Worm (Caenorhabditis elegans): ENCODE data around the gene eif-2Bdelta.

The eif-2Bdelta gene

DNA sequence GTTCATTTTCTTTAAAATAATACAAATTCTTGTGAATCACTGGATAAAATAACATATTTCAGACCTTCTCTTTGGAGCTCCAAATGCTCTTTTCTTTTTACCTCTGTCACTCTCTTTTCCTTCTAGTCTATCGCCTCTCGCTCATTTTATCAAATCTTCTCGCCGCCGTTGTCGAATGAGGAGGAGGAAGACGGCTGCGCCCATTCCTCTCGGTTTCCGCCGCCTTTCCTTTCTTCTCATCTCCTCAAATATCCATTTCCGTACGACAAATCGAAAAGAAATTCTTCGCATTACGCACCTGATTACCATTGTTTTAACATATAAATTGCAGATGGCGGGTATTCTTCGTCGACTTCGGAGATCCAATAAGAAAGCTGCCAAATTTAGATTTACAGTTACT is 36.7 kb downstream of the eif-2Bdelta start, which contains the start of gene ehbp-1:
Gene ehbp-1, plus strand, starts transcription at position 332 of the 400 bp plus-strand sequence.
- TF ChIP-seq Y79H2A.3 (GFP tag; conservative IDR thresholded peaks at IDR 0.05) (no peak), hmg-1.2 (GFP tag; IDR thresholded peaks at IDR 0.05) (0 out of 2 replicates have a peak, but pooled peaks have one; percentile 6), rpc-1 (optimal IDR thresholded peaks at IDR 0.05) (no peak), rpc-1 (tag; optimal IDR thresholded peaks at IDR 0.05) (no peak), pbrm-1 (GFP tag; IDR thresholded peaks at IDR 0.05) (0 out of 2 replicates have a peak, but pooled peaks have one; percentile 27)

DNA sequence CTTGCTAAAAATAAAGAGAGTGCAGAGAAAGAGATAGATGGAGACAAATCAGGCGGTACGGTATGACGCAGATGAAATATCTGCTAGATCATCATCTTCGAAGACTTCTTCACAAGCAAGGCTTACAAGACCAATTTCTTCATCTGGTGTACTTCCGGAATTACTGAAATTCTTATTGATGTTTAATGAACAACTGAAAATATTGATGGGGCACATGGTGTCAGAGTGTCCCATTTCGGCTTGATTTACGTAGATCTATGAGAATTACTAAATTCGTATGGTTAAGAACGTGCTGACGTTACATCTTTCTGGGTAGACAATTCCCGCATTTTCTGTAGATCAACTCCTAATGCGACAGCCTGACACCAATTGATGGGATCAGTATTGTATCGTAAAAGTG is 43.0 kb downstream of the eif-2Bdelta start:
- TF ChIP-seq F22D6.2 (tag; optimal IDR thresholded peaks at IDR 0.05) = no peak
- TF ChIP-seq ceh-40 (GFP tag; IDR thresholded peaks at IDR 0.05) = no peak
- TF ChIP-seq ccch-3 (GFP tag; optimal IDR thresholded peaks at IDR 0.05) = no peak
- no peak for TF ChIP-seq chd-7 (tag; optimal IDR thresholded peaks at IDR 0.05)
- TF ChIP-seq nfya-2 (GFP tag; IDR thresholded peaks at IDR 0.05) = no peak
- TF ChIP-seq pbrm-1 (GFP tag; IDR thresholded peaks at IDR 0.05) = no peak
- TF ChIP-seq Y95B8A.8 (GFP tag; IDR thresholded peaks at IDR 0.05) = no peak
- no peak for TF ChIP-seq ztf-28 (GFP tag; IDR thresholded peaks at IDR 0.05)
- no peak for TF ChIP-seq Y56A3A.18 (GFP tag; IDR thresholded peaks at IDR 0.05)
- TF ChIP-seq ztf-18 (tag; optimal IDR thresholded peaks at IDR 0.05) = no peak
- no peak for TF ChIP-seq F10E7.11 (tag; optimal IDR thresholded peaks at IDR 0.05)
- no peak for TF ChIP-seq nhr-179 (tag; optimal IDR thresholded peaks at IDR 0.05)
- no peak for TF ChIP-seq ztf-25 (GFP tag; IDR thresholded peaks at IDR 0.05)
- no peak for TF ChIP-seq xnd-1 (tag; optimal IDR thresholded peaks at IDR 0.05)
- no peak for TF ChIP-seq tbp1 (GFP tag; optimal IDR thresholded peaks at IDR 0.05)
- no peak for TF ChIP-seq attf-5 (GFP tag; optimal IDR thresholded peaks at IDR 0.05)
- no peak for TF ChIP-seq bed-2 (GFP tag; IDR thresholded peaks at IDR 0.05)
- no peak for TF ChIP-seq dox-1 (GFP tag; IDR thresholded peaks at IDR 0.05)
- TF ChIP-seq F23B12.7 (tag; optimal IDR thresholded peaks at IDR 0.05; ENCODE audit: insufficient read depth) = no peak

DNA sequence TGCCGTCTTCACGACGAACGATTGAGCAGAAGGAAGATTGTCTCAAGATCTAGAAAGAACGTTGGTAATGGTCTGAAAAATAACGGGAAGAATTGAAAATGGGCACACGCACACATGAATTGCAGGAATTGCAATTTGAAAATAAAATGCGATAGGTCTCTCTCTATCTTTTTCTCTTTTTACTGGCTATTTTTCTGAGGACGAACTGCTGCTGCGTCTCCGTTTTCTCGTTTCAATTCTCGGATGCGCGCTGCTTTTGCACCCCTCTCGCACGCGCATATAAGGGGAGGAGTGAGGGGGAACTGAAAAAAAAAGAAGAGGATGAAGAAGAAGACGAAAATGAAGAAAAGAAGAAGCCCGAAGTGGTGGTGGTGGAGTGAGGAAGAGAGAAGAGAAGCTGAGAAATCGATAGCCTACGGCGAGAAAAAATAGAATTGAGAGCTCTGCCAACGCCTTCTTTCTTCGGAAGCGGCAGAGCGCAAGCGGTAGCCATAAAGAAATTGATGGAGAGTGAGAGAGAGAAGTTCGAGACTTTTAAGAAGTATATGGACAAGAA is 48.1 kb downstream of the eif-2Bdelta start, which contains the start of gene rgef-1:
Gene rgef-1, minus strand, starts transcription at position 51 of the 556 bp plus-strand sequence.
- TF ChIP-seq lin-40 (tag; optimal IDR thresholded peaks at IDR 0.05) (peak; percentile 39), K11D2.4 (GFP tag; IDR thresholded peaks at IDR 0.05) (0 out of 2 replicates have a peak, but pooled peaks have one; percentile 19), lin-35 (GFP tag; optimal IDR thresholded peaks at IDR 0.05) (peak in 1 of 3 experiments; percentile 16), mcd-1 (GFP tag; IDR thresholded peaks at IDR 0.05) (peak; percentile 30; the same call in 1 of the 2 replicates), cebp-1 (GFP tag; IDR thresholded peaks at IDR 0.05) (no peak), cebp-1 (tag; optimal IDR thresholded peaks at IDR 0.05) (no peak), zfh-2 (GFP tag; conservative IDR thresholded peaks at IDR 0.05) (peak; percentile 91), dpl-1 (GFP tag; optimal IDR thresholded peaks at IDR 0.05) (no peak), pbrm-1 (GFP tag; IDR thresholded peaks at IDR 0.05) (0 out of 2 replicates have a peak, but pooled peaks have one; percentile 13), nfyb-1 (GFP tag; IDR thresholded peaks at IDR 0.05) (0 out of 2 replicates have a peak, but pooled peaks have one; percentile 15), snpc-1.1 (tag; optimal IDR thresholded peaks at IDR 0.05; ENCODE audit: insufficient read depth) (no peak), ceh-40 (GFP tag; IDR thresholded peaks at IDR 0.05) (no peak), snpc-4 (GFP tag; optimal IDR thresholded peaks at IDR 0.05) (no peak), snpc-4 (tag; optimal IDR thresholded peaks at IDR 0.05) (no peak), ceh-27 (GFP tag; optimal IDR thresholded peaks at IDR 0.05) (no peak), hmg-1.2 (GFP tag; IDR thresholded peaks at IDR 0.05) (0 out of 2 replicates have a peak, but pooled peaks have one; percentile 9), egrh-3 (GFP tag; IDR thresholded peaks at IDR 0.05) (no peak), attf-3 (GFP tag; conservative IDR thresholded peaks at IDR 0.05) (no peak), Y79H2A.3 (GFP tag; conservative IDR thresholded peaks at IDR 0.05) (no peak), K12H6.12 (tag; optimal IDR thresholded peaks at IDR 0.05) (peak; percentile 71)
